Fruit fly (Drosophila melanogaster): ENCODE measurements around the gene CG6656.
A peak's percentile ranks its signal among the peaks of the same experiment; 100 is the strongest.

Gene CG6656

dm6 chr3R:21906867-21907266 lies 31.8 kb downstream of the CG6656 start:
- TF ChIP-seq gl (tag; optimal IDR thresholded peaks at IDR 0.05) (no peak), CG14655 (GFP tag; optimal IDR thresholded peaks at IDR 0.05) (peak; percentile 76), fd96Ca (GFP tag; IDR thresholded peaks at IDR 0.05) (no peak), CG8301 (tag; optimal IDR thresholded peaks at IDR 0.05) (peak; percentile 50), CG9948 (tag; optimal IDR thresholded peaks at IDR 0.05) (peak; percentile 39), CG12605 (GFP tag; IDR thresholded peaks at IDR 0.05) (no peak), CG17806 (tag; optimal IDR thresholded peaks at IDR 0.05) (peak; percentile 4)

dm6 chr3R:21911516-21911915 lies 36.4 kb downstream of the CG6656 start, which contains the start of gene Qsox3:
Gene Qsox3, plus strand, starts transcription at chr3R:21911816.
- TF ChIP-seq CG32121 (GFP tag; IDR thresholded peaks at IDR 0.05), result no peak
- no peak for TF ChIP-seq CG9948 (tag; optimal IDR thresholded peaks at IDR 0.05)
- no peak for TF ChIP-seq gl (tag; optimal IDR thresholded peaks at IDR 0.05)
- TF ChIP-seq rn (GFP tag; IDR thresholded peaks at IDR 0.05), result no peak
- TF ChIP-seq CG13204 (GFP tag; optimal IDR thresholded peaks at IDR 0.05), result no peak
- TF ChIP-seq Pif1B (GFP tag; optimal IDR thresholded peaks at IDR 0.05), result no peak
- no peak for TF ChIP-seq CG8301 (tag; optimal IDR thresholded peaks at IDR 0.05)
- TF ChIP-seq CG17806 (tag; optimal IDR thresholded peaks at IDR 0.05), result no peak
- TF ChIP-seq CG12605 (GFP tag; IDR thresholded peaks at IDR 0.05), result no peak
- no peak for TF ChIP-seq CG4496 (GFP tag; IDR thresholded peaks at IDR 0.05)
- TF ChIP-seq CG34367 (tag; optimal IDR thresholded peaks at IDR 0.05), result no peak

- TF ChIP-seq EcR (GFP tag; optimal IDR thresholded peaks at IDR 0.05) (no peak), CG34367 (tag; optimal IDR thresholded peaks at IDR 0.05) (no peak), CG10348 (GFP tag; IDR thresholded peaks at IDR 0.05) (no peak), Pif1A (GFP tag; optimal IDR thresholded peaks at IDR 0.05) (no peak), gl (tag; optimal IDR thresholded peaks at IDR 0.05) (no peak), CG8159 (tag; optimal IDR thresholded peaks at IDR 0.05) (no peak), CG14655 (GFP tag; optimal IDR thresholded peaks at IDR 0.05) (no peak), Pif1B (GFP tag; optimal IDR thresholded peaks at IDR 0.05) (no peak), fd96Ca (GFP tag; IDR thresholded peaks at IDR 0.05) (no peak), Ets98B (GFP tag; IDR thresholded peaks at IDR 0.05) (no peak), CG32121 (GFP tag; IDR thresholded peaks at IDR 0.05) (no peak), CG8301 (tag; optimal IDR thresholded peaks at IDR 0.05) (no peak), CG9948 (tag; optimal IDR thresholded peaks at IDR 0.05) (no peak), CG15710 (tag; optimal IDR thresholded peaks at IDR 0.05) (no peak), CG12605 (GFP tag; IDR thresholded peaks at IDR 0.05) (no peak), D1 (tag; optimal IDR thresholded peaks at IDR 0.05) (no peak), CG4496 (GFP tag; IDR thresholded peaks at IDR 0.05) (no peak), CG17806 (tag; optimal IDR thresholded peaks at IDR 0.05) (no peak), CG13204 (GFP tag; optimal IDR thresholded peaks at IDR 0.05) (no peak)
Observed at dm6 chr3R:21913447-21913846, 38.4 kb downstream of the CG6656 start, which contains the start of gene Qsox2. Gene Qsox2, plus strand, starts transcription at chr3R:21913747.

dm6 chr3R:21916987-21917386 lies 41.9 kb downstream of the CG6656 start:
- TF ChIP-seq gl (tag; optimal IDR thresholded peaks at IDR 0.05), result no peak
- no peak for TF ChIP-seq EcR (GFP tag; optimal IDR thresholded peaks at IDR 0.05)
- TF ChIP-seq Pif1A (GFP tag; optimal IDR thresholded peaks at IDR 0.05), result no peak
- no peak for TF ChIP-seq CG10348 (GFP tag; IDR thresholded peaks at IDR 0.05)
- no peak for TF ChIP-seq CG9948 (tag; optimal IDR thresholded peaks at IDR 0.05)
- TF ChIP-seq D1 (tag; optimal IDR thresholded peaks at IDR 0.05), result no peak
- TF ChIP-seq rn (GFP tag; IDR thresholded peaks at IDR 0.05), result no peak
- no peak for TF ChIP-seq Pif1B (GFP tag; optimal IDR thresholded peaks at IDR 0.05)
- no peak for TF ChIP-seq CG14655 (GFP tag; optimal IDR thresholded peaks at IDR 0.05)
- TF ChIP-seq CG4496 (GFP tag; IDR thresholded peaks at IDR 0.05), result no peak
- TF ChIP-seq CG17806 (tag; optimal IDR thresholded peaks at IDR 0.05), result no peak

dm6 chr3R:21920495-21920894 lies 45.4 kb downstream of the CG6656 start:
- TF ChIP-seq Ets98B (GFP tag; IDR thresholded peaks at IDR 0.05) (0 out of 2 replicates have a peak, but pooled peaks have one; percentile 28), CG4496 (GFP tag; IDR thresholded peaks at IDR 0.05) (peak; percentile 63; the same call in 2 of the 3 replicates), Pif1B (GFP tag; optimal IDR thresholded peaks at IDR 0.05) (no peak), CG14655 (GFP tag; optimal IDR thresholded peaks at IDR 0.05) (peak; percentile 66), Pif1A (GFP tag; optimal IDR thresholded peaks at IDR 0.05) (no peak), CG8301 (tag; optimal IDR thresholded peaks at IDR 0.05) (peak; percentile 57), CG9948 (tag; optimal IDR thresholded peaks at IDR 0.05) (peak; percentile 15), CG15710 (tag; optimal IDR thresholded peaks at IDR 0.05) (no peak), CG8159 (tag; optimal IDR thresholded peaks at IDR 0.05) (no peak), fd96Ca (GFP tag; IDR thresholded peaks at IDR 0.05) (no peak), gl (tag; optimal IDR thresholded peaks at IDR 0.05) (no peak), CG17806 (tag; optimal IDR thresholded peaks at IDR 0.05) (peak; percentile 21), CG12605 (GFP tag; IDR thresholded peaks at IDR 0.05) (no peak)

- TF ChIP-seq gl (tag; optimal IDR thresholded peaks at IDR 0.05) (no peak), CG32121 (GFP tag; IDR thresholded peaks at IDR 0.05) (peak; percentile 39; the same call in 1 of the 2 replicates), CG8301 (tag; optimal IDR thresholded peaks at IDR 0.05) (peak; percentile 46), EcR (GFP tag; optimal IDR thresholded peaks at IDR 0.05) (peak; percentile 93), CG4496 (GFP tag; IDR thresholded peaks at IDR 0.05) (0 out of 3 replicates have a peak, but pooled peaks have one; percentile 43), CG9948 (tag; optimal IDR thresholded peaks at IDR 0.05) (peak; percentile 84), Pif1A (GFP tag; optimal IDR thresholded peaks at IDR 0.05) (peak; percentile 64), Snoo (tag; optimal IDR thresholded peaks at IDR 0.05) (peak; percentile 60), rn (GFP tag; IDR thresholded peaks at IDR 0.05) (no peak), CG12605 (GFP tag; IDR thresholded peaks at IDR 0.05) (no peak), CG17806 (tag; optimal IDR thresholded peaks at IDR 0.05) (peak; percentile 70), CG34367 (tag; optimal IDR thresholded peaks at IDR 0.05) (peak; percentile 71), Pif1B (GFP tag; optimal IDR thresholded peaks at IDR 0.05) (peak; percentile 51), CG13204 (GFP tag; optimal IDR thresholded peaks at IDR 0.05) (no peak), D1 (tag; optimal IDR thresholded peaks at IDR 0.05) (peak; percentile 44), Ets98B (GFP tag; IDR thresholded peaks at IDR 0.05) (no peak), CG15710 (tag; optimal IDR thresholded peaks at IDR 0.05) (peak; percentile 82), fd96Ca (GFP tag; IDR thresholded peaks at IDR 0.05) (no peak), CG10348 (GFP tag; IDR thresholded peaks at IDR 0.05) (no peak), CG14655 (GFP tag; optimal IDR thresholded peaks at IDR 0.05) (peak; percentile 76), CG8159 (tag; optimal IDR thresholded peaks at IDR 0.05) (peak; percentile 90)
Observed at dm6 chr3R:21921363-21922208, 46.5 kb downstream of the CG6656 start.
